Worm (Caenorhabditis elegans): ENCODE results near the gene Y57G11C.46.

DNA sequence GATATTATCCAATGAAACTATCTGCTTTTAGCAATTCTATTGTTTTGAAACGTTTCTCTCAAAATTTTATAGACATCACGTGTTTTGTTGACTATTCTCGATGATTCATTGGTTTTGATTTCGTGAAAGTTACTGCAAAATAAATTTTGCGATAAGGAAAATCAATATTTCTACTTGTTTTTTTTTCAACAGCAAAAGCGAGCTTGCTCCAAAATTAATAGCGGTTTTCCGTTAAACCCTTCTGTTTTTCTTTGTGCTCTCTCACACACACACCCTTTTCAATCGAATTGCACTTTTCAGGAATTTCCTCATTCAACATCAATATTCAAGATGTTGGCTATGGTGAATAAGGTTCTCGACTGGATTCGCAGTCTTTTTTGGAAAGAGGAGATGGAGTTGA is 18.3 kb downstream of the Y57G11C.46 start, which contains the start of gene arl-8:
- TF ChIP-seq pha-4 (GFP tag; IDR thresholded peaks at IDR 0.05) (no peak), pha-4 (tag; optimal IDR thresholded peaks at IDR 0.05) (no peak), snpc-4 (tag; optimal IDR thresholded peaks at IDR 0.05) (no peak)
